Worm (Caenorhabditis elegans): Measurements from ENCODE around the gene spp-22.
A peak's percentile ranks its signal among the peaks of the same experiment; 100 is the strongest.

- TF ChIP-seq ces-1 (GFP tag; optimal IDR thresholded peaks at IDR 0.05) = peak; percentile 19
- TF ChIP-seq unc-39 (tag; optimal IDR thresholded peaks at IDR 0.05) = no peak
- no peak for TF ChIP-seq sem-2 (GFP tag; optimal IDR thresholded peaks at IDR 0.05)
- TF ChIP-seq nhr-76 (tag; optimal IDR thresholded peaks at IDR 0.05) = no peak
- no peak for TF ChIP-seq ceh-43 (GFP tag; optimal IDR thresholded peaks at IDR 0.05)
- TF ChIP-seq ham-2 (GFP tag; optimal IDR thresholded peaks at IDR 0.05) = no peak
- peak; percentile 72 for TF ChIP-seq elt-3 (tag; optimal IDR thresholded peaks at IDR 0.05)
- peak; percentile 86 for TF ChIP-seq pha-4 (tag; optimal IDR thresholded peaks at IDR 0.05)
- no peak for TF ChIP-seq nhr-12 (tag; optimal IDR thresholded peaks at IDR 0.05)
- TF ChIP-seq bed-3 (GFP tag; optimal IDR thresholded peaks at IDR 0.05) = no peak
Observed at ce11 chrX:7181627-7182026, 29.9 kb upstream of the spp-22 start.

Data from whole organism, mixed stage, embryonic.